Fruit fly (Drosophila melanogaster) whole organism, embryonic: ENCODE measurements around the gene CG31174.

Experiments
- Atf-2 ChIP-seq: fragments of 200-800 bp; sonication (Bioruptor generic); optimal IDR thresholded peaks from 2 replicates; lab custom pipeline; 2016; ENCODE audit warnings: missing biosample characterization, missing genetic modification characterization
- Awh ChIP-seq: fragments of 200-800 bp; sonication (Bioruptor generic); IDR thresholded peaks from 2 replicates; pipeline ENCODE4, ENCODE4 v1.3.6; 2022; ENCODE audit warnings: missing biosample characterization, missing genetic modification characterization
- Bdp1 ChIP-seq: fragments of 200-800 bp; sonication (Bioruptor generic); optimal IDR thresholded peaks from 3 replicates; lab custom pipeline; 2016; ENCODE audit warnings: missing biosample characterization, missing genetic modification characterization
- CG10565 ChIP-seq: fragments of 200-800 bp; sonication (Bioruptor generic); optimal IDR thresholded peaks from 3 replicates; lab custom pipeline; 2016; ENCODE audit warnings: missing biosample characterization, mild to moderate bottlenecking, missing genetic modification characterization
- CG10979 ChIP-seq: fragments of 200-800 bp; sonication (Bioruptor generic); optimal IDR thresholded peaks from 2 replicates; lab custom pipeline; 2018; ENCODE audit warnings: missing biosample characterization, mild to moderate bottlenecking, missing genetic modification characterization, moderate library complexity
- CG12236 ChIP-seq: fragments of 200-800 bp; sonication (Bioruptor generic); optimal IDR thresholded peaks from 2 replicates; lab custom pipeline; 2016; ENCODE audit warnings: missing biosample characterization, missing genetic modification characterization
- CG12769 ChIP-seq: fragments of 200-800 bp; sonication (Bioruptor generic); optimal IDR thresholded peaks from 2 replicates; lab custom pipeline; 2019; ENCODE audit warnings: missing biosample characterization, mild to moderate bottlenecking, missing genetic modification characterization, moderate library complexity
- CG14050 ChIP-seq: fragments of 200-800 bp; sonication (Bioruptor generic); IDR thresholded peaks from 3 replicates; pipeline ENCODE4 v1.3.6; 2022; ENCODE audit warnings: missing biosample characterization, missing genetic modification characterization
- CG17385 ChIP-seq: fragments of 200-800 bp; sonication (Bioruptor generic); optimal IDR thresholded peaks from 3 replicates; lab custom pipeline; 2018; ENCODE audit warnings: missing biosample characterization, mild to moderate bottlenecking, missing genetic modification characterization
- CG17829 ChIP-seq: fragments of 200-800 bp; optimal IDR thresholded peaks from 2 replicates; lab custom pipeline; 2019; ENCODE audit warnings: missing biosample characterization, mild to moderate bottlenecking, missing genetic modification characterization, moderate library complexity
- CG1792 ChIP-seq: fragments of 200-800 bp; sonication (Bioruptor generic); optimal IDR thresholded peaks from 2 replicates; lab custom pipeline; 2016; ENCODE audit warnings: missing biosample characterization, missing genetic modification characterization
- CG18262 ChIP-seq: fragments of 200-800 bp; optimal IDR thresholded peaks from 3 replicates; lab custom pipeline; 2019; ENCODE audit warnings: missing biosample characterization, mild to moderate bottlenecking, missing genetic modification characterization, moderate library complexity
- CG31224 ChIP-seq: fragments of 200-800 bp; sonication (Bioruptor generic); IDR thresholded peaks from 2 replicates; pipeline ENCODE4 v1.3.6; 2022; ENCODE audit warnings: missing biosample characterization, missing genetic modification characterization
- CG31388 ChIP-seq: fragments of 200-800 bp; sonication (Bioruptor generic); optimal IDR thresholded peaks from 2 replicates; lab custom pipeline; 2016; ENCODE audit warnings: missing biosample characterization, missing genetic modification characterization
- CG4617 ChIP-seq: fragments of 200-800 bp; sonication (Bioruptor generic); optimal IDR thresholded peaks from 3 replicates; lab custom pipeline; 2016; ENCODE audit warnings: missing biosample characterization, missing genetic modification characterization, borderline replicate concordance
- CG4854 ChIP-seq: fragments of 200-800 bp; sonication (Bioruptor generic); optimal IDR thresholded peaks from 2 replicates; lab custom pipeline; 2016; ENCODE audit warnings: missing biosample characterization, missing genetic modification characterization, inconsistent platforms
- CG7786 ChIP-seq: fragments of 200-800 bp; sonication (Bioruptor generic); optimal IDR thresholded peaks from 2 replicates; lab custom pipeline; 2016; ENCODE audit warnings: missing biosample characterization, missing genetic modification characterization
- CHES-1-like ChIP-seq: fragments of 200-800 bp; sonication (Bioruptor generic); optimal IDR thresholded peaks from 2 replicates; lab custom pipeline; 2016; ENCODE audit warnings: missing biosample characterization, missing genetic modification characterization
- Chrac-16 ChIP-seq: fragments of 200-800 bp; sonication (Bioruptor generic); optimal IDR thresholded peaks from 3 replicates; lab custom pipeline; 2016; ENCODE audit warnings: missing biosample characterization, missing genetic modification characterization
- CrebB ChIP-seq: fragments of 200-800 bp; sonication (Bioruptor generic); optimal IDR thresholded peaks from 3 replicates; lab custom pipeline; 2018; ENCODE audit warnings: missing biosample characterization, mild to moderate bottlenecking, missing genetic modification characterization
- Drgx ChIP-seq: fragments of 200-800 bp; sonication (Bioruptor generic); IDR thresholded peaks from 2 replicates; pipeline ENCODE4 v1.3.6; 2022; ENCODE audit warnings: missing biosample characterization, missing genetic modification characterization
- Gsc ChIP-seq: fragments of 200-800 bp; sonication (Bioruptor generic); IDR thresholded peaks from 2 replicates; pipeline ENCODE4 v1.3.6; 2022; ENCODE audit warnings: missing biosample characterization, missing genetic modification characterization
- HLH54F ChIP-seq: fragments of 200-800 bp; sonication (Bioruptor generic); optimal IDR thresholded peaks from 3 replicates; lab custom pipeline; 2016; ENCODE audit warnings: missing biosample characterization, missing genetic modification characterization
- Hsf ChIP-seq: fragments of 200-800 bp; sonication (Bioruptor generic); optimal IDR thresholded peaks from 3 replicates; lab custom pipeline; 2016; ENCODE audit warnings: missing biosample characterization, missing genetic modification characterization
- Myb ChIP-seq: fragments of 200-800 bp; sonication (Bioruptor generic); optimal IDR thresholded peaks from 2 replicates; lab custom pipeline; 2016; ENCODE audit warnings: missing biosample characterization, missing genetic modification characterization
- Nf-YA ChIP-seq: fragments of 200-800 bp; sonication (Bioruptor generic); IDR thresholded peaks from 2 replicates; pipeline ENCODE4 v1.3.6; 2022; ENCODE audit warnings: missing biosample characterization, missing genetic modification characterization
- Opbp ChIP-seq: fragments of 200-800 bp; sonication (Bioruptor generic); IDR thresholded peaks from 3 replicates; pipeline ENCODE4 v1.3.6; 2022; ENCODE audit warnings: missing biosample characterization, missing genetic modification characterization; ENCODE audit not compliant: partially characterized antibody
- PHDP ChIP-seq: fragments of 200-800 bp; sonication (Bioruptor generic); optimal IDR thresholded peaks from 3 replicates; lab custom pipeline; 2018; ENCODE audit warnings: missing biosample characterization, mild to moderate bottlenecking, missing genetic modification characterization, moderate library complexity
- Pdp1 ChIP-seq, 2 experiments: fragments of 200-800 bp; sonication (Bioruptor generic); optimal IDR thresholded peaks; 3 replicates each; lab custom pipeline; 2016; ENCODE audit warnings: missing biosample characterization in 2 of 2, missing genetic modification characterization in 2 of 2, mild to moderate bottlenecking in 1 of 2, moderate library complexity in 1 of 2
- ac ChIP-seq: fragments of 200-800 bp; sonication (Bioruptor generic); optimal IDR thresholded peaks from 3 replicates; lab custom pipeline; 2017; ENCODE audit warnings: missing biosample characterization, mild to moderate bottlenecking, missing genetic modification characterization
- az2 ChIP-seq: fragments of 200-800 bp; sonication (Bioruptor generic); optimal IDR thresholded peaks from 3 replicates; lab custom pipeline; 2016; ENCODE audit warnings: missing biosample characterization, missing genetic modification characterization
- bowl ChIP-seq: fragments of 200-800 bp; sonication (Bioruptor generic); IDR thresholded peaks from 2 replicates; pipeline ENCODE4 v1.3.6; 2022; ENCODE audit warnings: missing biosample characterization, missing genetic modification characterization
- br ChIP-seq: fragments of >200 bp; optimal IDR thresholded peaks from 2 replicates; lab custom pipeline; 2017
- cas ChIP-seq: fragments of 200-800 bp; sonication (Bioruptor generic); IDR thresholded peaks from 2 replicates; pipeline ENCODE4 v1.3.6; 2022; ENCODE audit warnings: missing biosample characterization, missing genetic modification characterization
- disco-r ChIP-seq: fragments of 200-800 bp; sonication (Bioruptor generic); optimal IDR thresholded peaks from 2 replicates; lab custom pipeline; 2016; ENCODE audit warnings: missing biosample characterization, missing genetic modification characterization
- dm ChIP-seq: fragments of 200-800 bp; sonication (Bioruptor generic); optimal IDR thresholded peaks from 3 replicates; lab custom pipeline; 2016; ENCODE audit warnings: missing biosample characterization, missing genetic modification characterization
- dmrt11E ChIP-seq: fragments of 200-800 bp; sonication (Bioruptor generic); optimal IDR thresholded peaks from 3 replicates; lab custom pipeline; 2018; ENCODE audit warnings: missing biosample characterization, mild to moderate bottlenecking, missing genetic modification characterization, moderate library complexity
- ewg ChIP-seq: fragments of 200-800 bp; sonication (Bioruptor generic); optimal IDR thresholded peaks from 3 replicates; lab custom pipeline; 2017; ENCODE audit warnings: mild to moderate bottlenecking, missing biosample characterization, missing genetic modification reagents, missing genetic modification characterization
- ind ChIP-seq: fragments of 200-800 bp; sonication (Bioruptor generic); optimal IDR thresholded peaks from 3 replicates; lab custom pipeline; 2016; ENCODE audit warnings: missing biosample characterization, missing genetic modification characterization
- maf-S ChIP-seq: fragments of 200-800 bp; sonication (Bioruptor generic); optimal IDR thresholded peaks from 2 replicates; lab custom pipeline; 2016; ENCODE audit warnings: missing biosample characterization, missing genetic modification characterization
- mam ChIP-seq: fragments of 200-800 bp; sonication (Bioruptor generic); optimal IDR thresholded peaks from 3 replicates; lab custom pipeline; 2016; ENCODE audit warnings: missing biosample characterization, missing genetic modification characterization
- odd ChIP-seq: fragments of 200-800 bp; sonication (Bioruptor generic); optimal IDR thresholded peaks from 2 replicates; lab custom pipeline; 2017; ENCODE audit warnings: missing biosample characterization, mild to moderate bottlenecking, missing genetic modification characterization
- peb ChIP-seq: fragments of 200-800 bp; sonication (Bioruptor generic); IDR thresholded peaks from 2 replicates; pipeline ENCODE4 v1.3.6; 2022; ENCODE audit warnings: missing biosample characterization, missing genetic modification characterization
- prd ChIP-seq, 3 experiments: fragments of >200 bp in 2 of 3; fragments of 200-800 bp in 1 of 3; sonication (Bioruptor generic) in 1 of 3; optimal IDR thresholded peaks in 2 of 3; IDR thresholded peaks in 1 of 3; 2 replicates in 2 of 3; 3 replicates in 1 of 3; pipeline versions ENCODE4 v1.3.6 to Lab custom; 2017 to 2022; ENCODE audit warnings: missing biosample characterization in 1 of 3, missing genetic modification characterization in 1 of 3
- rib ChIP-seq: fragments of 200-800 bp; sonication (Bioruptor generic); IDR thresholded peaks from 2 replicates; pipeline ENCODE4 v1.3.6; 2022; ENCODE audit warnings: missing biosample characterization, missing genetic modification characterization
- shn ChIP-seq: fragments of 200-800 bp; sonication (Bioruptor generic); optimal IDR thresholded peaks from 3 replicates; lab custom pipeline; 2016; ENCODE audit warnings: missing biosample characterization, missing genetic modification characterization
- stwl ChIP-seq: fragments of 200-800 bp; sonication (Bioruptor generic); optimal IDR thresholded peaks from 3 replicates; lab custom pipeline; 2018; ENCODE audit warnings: missing biosample characterization, mild to moderate bottlenecking, missing genetic modification characterization, moderate library complexity
- tap ChIP-seq: fragments of 200-800 bp; optimal IDR thresholded peaks from 3 replicates; lab custom pipeline; 2019; ENCODE audit warnings: missing biosample characterization, mild to moderate bottlenecking, missing genetic modification characterization, moderate library complexity
- twi ChIP-seq: fragments of 200-800 bp; optimal IDR thresholded peaks from 2 replicates; lab custom pipeline; 2019; ENCODE audit warnings: missing biosample characterization, mild to moderate bottlenecking, missing genetic modification characterization, moderate library complexity
- usp ChIP-seq: fragments of >200 bp; optimal IDR thresholded peaks from 2 replicates; lab custom pipeline; 2017; ENCODE audit warnings: missing biosample characterization, missing genetic modification characterization
- vvl ChIP-seq: fragments of 200-800 bp; sonication (Bioruptor generic); IDR thresholded peaks from 2 replicates; pipeline ENCODE4 v1.3.6; 2022; ENCODE audit warnings: missing biosample characterization, missing genetic modification characterization
- yki ChIP-seq: fragments of >200 bp; optimal IDR thresholded peaks from 3 replicates; lab custom pipeline; 2018

Gene CG31174

DNA sequence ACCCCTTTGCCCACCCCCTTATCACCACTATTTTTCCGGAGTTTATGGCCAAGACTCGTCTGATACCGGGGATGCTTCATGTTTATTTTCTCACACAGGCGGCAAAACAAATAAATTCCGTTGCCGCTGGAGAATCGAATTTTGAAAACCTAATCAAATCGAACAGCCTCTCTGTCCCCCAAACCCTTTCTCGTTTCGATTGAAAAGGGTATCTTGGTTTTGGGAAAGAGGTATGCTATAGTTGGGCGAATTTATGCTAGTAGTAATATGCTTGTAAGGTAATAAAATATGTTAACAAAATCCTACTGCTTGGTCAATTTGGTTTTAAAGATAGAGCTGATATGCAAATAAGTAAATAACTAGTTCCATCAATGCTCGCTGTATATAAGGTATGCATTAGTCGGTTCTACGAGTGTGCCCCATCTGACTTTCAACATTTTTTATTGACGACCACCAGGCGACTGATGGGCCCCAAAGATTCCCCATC, 41.2 kb downstream of the CG31174 start (continued):
- TF ChIP-seq Opbp (no peak), twi (peak; percentile 76), CG7786 (peak; percentile 79), ac (no peak), CG14050 (GFP tag; lab: Robert Waterston, UW) (no peak), CG4617 (GFP tag; lab: Kevin White, UChicago) (peak; percentile 2), CG12236 (GFP tag; lab: Kevin White, UChicago) (peak; percentile 71), Drgx (GFP tag; lab: Robert Waterston, UW) (no peak; the same call in 1 of the 2 replicates), tap (tag; lab: Kevin White, UChicago) (peak; percentile 7), usp (GFP tag; lab: Kevin White, UChicago) (no peak), dm (peak; percentile 47), CrebB (tag; lab: Kevin White, UChicago) (peak; percentile 29), CG31224 (GFP tag; lab: Robert Waterston, UW) (peak; percentile 24; the same call in 1 of the 2 replicates), CHES-1-like (peak; percentile 55), br (lab: Kevin White, UChicago) (no peak), ewg (GFP tag; lab: Kevin White, UChicago) (peak; percentile 67), vvl (GFP tag; lab: Robert Waterston, UW) (peak; percentile 87), stwl (tag; lab: Kevin White, UChicago) (peak; percentile 10), Bdp1 (GFP tag; lab: Kevin White, UChicago) (peak; percentile 56), peb (GFP tag; lab: Robert Waterston, UW) (peak; percentile 74), CG17829 (tag; lab: Kevin White, UChicago) (peak; percentile 90), CG18262 (tag; lab: Kevin White, UChicago) (peak; percentile 92), CG10565 (GFP tag; lab: Kevin White, UChicago) (peak; percentile 37), PHDP (tag; lab: Kevin White, UChicago) (peak; percentile 69), Atf-2 (peak; percentile 71), yki (lab: Kevin White, UChicago) (no peak), Chrac-16 (GFP tag; lab: Kevin White, UChicago) (peak; percentile 80), Myb (GFP tag; lab: Kevin White, UChicago) (peak; percentile 35), cas (GFP tag; lab: Robert Waterston, UW) (no peak), CG12769 (tag; lab: Kevin White, UChicago) (peak; percentile 40), Pdp1 (GFP tag; optimal IDR thresholded peaks at IDR 0.05; lab: Kevin White, UChicago) (peak; percentile 40 to 67), odd (GFP tag; lab: Kevin White, UChicago) (no peak), CG4854 (peak; percentile 1), bowl (no peak), Hsf (GFP tag; lab: Kevin White, UChicago) (peak; percentile 82), az2 (GFP tag; lab: Kevin White, UChicago) (peak; percentile 81), CG31388 (GFP tag; lab: Kevin White, UChicago) (no peak), Awh (GFP tag; lab: Robert Waterston, UW) (peak; percentile 83), dmrt11E (tag; lab: Kevin White, UChicago) (peak; percentile 95), Nf-YA (GFP tag; lab: Robert Waterston, UW) (no peak), CG10979 (tag; lab: Kevin White, UChicago) (peak; percentile 90), CG17385 (GFP tag; lab: Kevin White, UChicago) (peak; percentile 58), rib (GFP tag; lab: Robert Waterston, UW) (no peak), ind (GFP tag; lab: Kevin White, UChicago) (peak; percentile 10), CG1792 (GFP tag; lab: Kevin White, UChicago) (peak; percentile 46), shn (GFP tag; lab: Kevin White, UChicago) (peak; percentile 58), maf-S (GFP tag; lab: Kevin White, UChicago) (no peak), HLH54F (GFP tag; lab: Kevin White, UChicago) (peak; percentile 48), prd (optimal IDR thresholded peaks at IDR 0.05; lab: Kevin White, UChicago) (no peak), prd (GFP tag; IDR thresholded peaks at IDR 0.05; lab: Robert Waterston, UW) (peak; percentile 79; the same call in 2 of the 3 replicates), mam (GFP tag; lab: Kevin White, UChicago) (peak; percentile 35), disco-r (GFP tag; lab: Kevin White, UChicago) (peak; percentile 7), Gsc (peak; percentile 63)
